Fruit fly (Drosophila melanogaster) whole organism, embryonic: ENCODE results near the gene Neurochondrin.
A peak's percentile ranks its signal among the peaks of the same experiment; 100 is the strongest.

Experiments
- C15 ChIP-seq: fragments of 200-800 bp; sonication (Bioruptor generic); IDR thresholded peaks from 3 replicates; pipeline ENCODE4 v1.3.6; 2022; ENCODE audit warnings: missing biosample characterization, missing genetic modification characterization
- CG10274 ChIP-seq: fragments of 200-800 bp; sonication (Bioruptor generic); optimal IDR thresholded peaks from 3 replicates; lab custom pipeline; 2017; ENCODE audit warnings: missing biosample characterization, mild to moderate bottlenecking, missing genetic modification characterization
- CG10543 ChIP-seq: fragments of 200-800 bp; sonication (Bioruptor generic); optimal IDR thresholded peaks from 3 replicates; lab custom pipeline; 2017; ENCODE audit warnings: missing biosample characterization, mild to moderate bottlenecking, missing genetic modification characterization, moderate library complexity
- CG11504 ChIP-seq: fragments of 200-800 bp; sonication (Bioruptor generic); optimal IDR thresholded peaks from 3 replicates; lab custom pipeline; 2019; ENCODE audit warnings: missing biosample characterization, mild to moderate bottlenecking, missing genetic modification characterization, moderate library complexity
- CG13123 ChIP-seq: fragments of 200-800 bp; sonication (Bioruptor generic); optimal IDR thresholded peaks from 2 replicates; lab custom pipeline; 2016; ENCODE audit warnings: missing biosample characterization, missing genetic modification characterization
- CG13624 ChIP-seq: fragments of 200-800 bp; sonication (Bioruptor generic); optimal IDR thresholded peaks from 2 replicates; lab custom pipeline; 2016; ENCODE audit warnings: missing biosample characterization, missing genetic modification characterization
- CG16815 ChIP-seq: fragments of 200-800 bp; sonication (Bioruptor generic); optimal IDR thresholded peaks from 3 replicates; lab custom pipeline; 2017; ENCODE audit warnings: missing biosample characterization, mild to moderate bottlenecking, missing genetic modification characterization
- CG17359 ChIP-seq: fragments of 200-800 bp; sonication (Bioruptor generic); optimal IDR thresholded peaks from 3 replicates; lab custom pipeline; 2018; ENCODE audit warnings: missing biosample characterization, mild to moderate bottlenecking, missing genetic modification characterization, moderate library complexity
- CG2678 ChIP-seq: fragments of 200-800 bp; sonication (Bioruptor generic); optimal IDR thresholded peaks from 3 replicates; lab custom pipeline; 2019; ENCODE audit warnings: missing biosample characterization, mild to moderate bottlenecking, missing genetic modification characterization, moderate library complexity
- CG2712 ChIP-seq: fragments of 200-800 bp; optimal IDR thresholded peaks from 3 replicates; lab custom pipeline; 2019; ENCODE audit warnings: missing biosample characterization, mild to moderate bottlenecking, missing genetic modification characterization, moderate library complexity
- CG31365 ChIP-seq: fragments of 200-800 bp; sonication (Bioruptor generic); optimal IDR thresholded peaks from 2 replicates; lab custom pipeline; 2018; ENCODE audit warnings: missing biosample characterization, mild to moderate bottlenecking, missing genetic modification characterization
- CG31441 ChIP-seq: fragments of 200-800 bp; sonication (Bioruptor generic); IDR thresholded peaks from 2 replicates; pipeline ENCODE4 v1.3.6; 2022; ENCODE audit warnings: missing biosample characterization, missing genetic modification characterization
- CG4424 ChIP-seq: fragments of 200-800 bp; sonication (Bioruptor generic); optimal IDR thresholded peaks from 3 replicates; lab custom pipeline; 2016; ENCODE audit warnings: missing biosample characterization, missing genetic modification characterization
- CG5953 ChIP-seq: fragments of 200-800 bp; sonication (Bioruptor generic); IDR thresholded peaks from 2 replicates; pipeline ENCODE4 v1.3.6; 2022; ENCODE audit warnings: missing biosample characterization, missing genetic modification characterization
- CG7372 ChIP-seq: fragments of 200-800 bp; sonication (Bioruptor generic); IDR thresholded peaks from 2 replicates; pipeline ENCODE4 v1.3.6; 2022; ENCODE audit warnings: missing biosample characterization, missing genetic modification characterization
- CG7745 ChIP-seq: fragments of 200-800 bp; sonication (Bioruptor generic); optimal IDR thresholded peaks from 2 replicates; lab custom pipeline; 2018; ENCODE audit warnings: missing biosample characterization, mild to moderate bottlenecking, missing genetic modification characterization, moderate library complexity
- CG9609 ChIP-seq: fragments of 200-800 bp; sonication (Bioruptor generic); optimal IDR thresholded peaks from 3 replicates; lab custom pipeline; 2016; ENCODE audit warnings: missing biosample characterization, missing genetic modification characterization
- Dbx ChIP-seq: fragments of 200-800 bp; sonication (Bioruptor generic); IDR thresholded peaks from 3 replicates; pipeline ENCODE4 v1.3.6; 2022; ENCODE audit warnings: missing biosample characterization, missing genetic modification characterization
- Dref ChIP-seq: fragments of 200-800 bp; sonication (Bioruptor generic); IDR thresholded peaks from 2 replicates; pipeline ENCODE4 v1.3.6; 2022; ENCODE audit warnings: missing biosample characterization, missing genetic modification characterization
- HLH3B ChIP-seq: fragments of 200-800 bp; sonication (Bioruptor generic); IDR thresholded peaks from 2 replicates; pipeline ENCODE4 v1.3.6; 2022; ENCODE audit warnings: missing biosample characterization, missing genetic modification characterization
- Hmr ChIP-seq: fragments of 200-800 bp; sonication (Bioruptor generic); optimal IDR thresholded peaks from 3 replicates; lab custom pipeline; 2017; ENCODE audit warnings: mild to moderate bottlenecking, missing biosample characterization, missing genetic modification reagents, missing genetic modification characterization
- Hmx ChIP-seq: fragments of 200-800 bp; sonication (Bioruptor generic); optimal IDR thresholded peaks from 2 replicates; lab custom pipeline; 2016; ENCODE audit warnings: missing biosample characterization, missing genetic modification characterization
- Lhr ChIP-seq: fragments of 200-800 bp; sonication (Bioruptor generic); optimal IDR thresholded peaks from 3 replicates; lab custom pipeline; 2017; ENCODE audit warnings: mild to moderate bottlenecking, missing biosample characterization, missing genetic modification reagents, missing genetic modification characterization
- Lpt ChIP-seq: fragments of >200 bp; optimal IDR thresholded peaks from 2 replicates; lab custom pipeline; 2018; ENCODE audit warnings: missing biosample characterization, missing genetic modification characterization
- NFAT ChIP-seq: fragments of 200-800 bp; sonication (Bioruptor generic); IDR thresholded peaks from 2 replicates; pipeline ENCODE4 v1.3.6; 2022; ENCODE audit warnings: missing biosample characterization, missing genetic modification characterization
- Nf-YA ChIP-seq: fragments of 200-800 bp; sonication (Bioruptor generic); IDR thresholded peaks from 2 replicates; pipeline ENCODE4 v1.3.6; 2022; ENCODE audit warnings: missing biosample characterization, missing genetic modification characterization
- Oli ChIP-seq: fragments of 200-800 bp; sonication (Bioruptor generic); optimal IDR thresholded peaks from 2 replicates; lab custom pipeline; 2018; ENCODE audit warnings: missing biosample characterization, mild to moderate bottlenecking, missing genetic modification characterization, moderate library complexity
- Rx ChIP-seq: fragments of 200-800 bp; sonication (Bioruptor generic); IDR thresholded peaks from 2 replicates; pipeline ENCODE4 v1.3.6; 2022; ENCODE audit warnings: missing biosample characterization, missing genetic modification characterization
- Scr ChIP-seq: fragments of 200-800 bp; sonication (Bioruptor generic); IDR thresholded peaks from 2 replicates; pipeline ENCODE4 v1.3.6; 2022; ENCODE audit warnings: missing biosample characterization, missing genetic modification characterization; ENCODE audit not compliant: partially characterized antibody
- ara ChIP-seq: fragments of 200-800 bp; sonication (Bioruptor generic); IDR thresholded peaks from 2 replicates; pipeline ENCODE4 v1.3.6; 2022; ENCODE audit warnings: missing biosample characterization, missing genetic modification characterization
- ato ChIP-seq: fragments of 200-800 bp; sonication (Bioruptor generic); IDR thresholded peaks from 2 replicates; pipeline ENCODE4 v1.3.6; 2022; ENCODE audit warnings: missing biosample characterization, missing genetic modification characterization; ENCODE audit not compliant: partially characterized antibody
- bowl ChIP-seq: fragments of 200-800 bp; sonication (Bioruptor generic); IDR thresholded peaks from 2 replicates; pipeline ENCODE4 v1.3.6; 2022; ENCODE audit warnings: missing biosample characterization, missing genetic modification characterization
- chn ChIP-seq: fragments of 200-800 bp; sonication (Bioruptor generic); optimal IDR thresholded peaks from 2 replicates; lab custom pipeline; 2016; ENCODE audit warnings: missing biosample characterization, missing genetic modification characterization
- ci ChIP-seq: fragments of 200-800 bp; sonication (Bioruptor generic); IDR thresholded peaks from 3 replicates; pipeline ENCODE4 v1.3.6; 2022; ENCODE audit warnings: missing biosample characterization, missing genetic modification characterization
- ham ChIP-seq: fragments of 200-800 bp; sonication (Bioruptor generic); IDR thresholded peaks from 2 replicates; pipeline ENCODE4 v1.3.6; 2022; ENCODE audit warnings: missing biosample characterization, missing genetic modification characterization
- hkb ChIP-seq, 2 experiments: fragments of 200-800 bp in 1 of 2; fragments of >200 bp in 1 of 2; sonication (Bioruptor generic) in 1 of 2; IDR thresholded peaks in 1 of 2; optimal IDR thresholded peaks in 1 of 2; 2 replicates each; pipeline versions ENCODE4 v1.3.6 to Lab custom; 2017 to 2022; ENCODE audit warnings: missing biosample characterization in 1 of 2, missing genetic modification characterization in 1 of 2
- ken ChIP-seq: fragments of 200-800 bp; sonication (Bioruptor generic); IDR thresholded peaks from 3 replicates; pipeline ENCODE4 v1.3.6; 2022; ENCODE audit warnings: missing biosample characterization, missing genetic modification characterization
- lov ChIP-seq, 2 experiments: fragments of 200-800 bp in 1 of 2; fragments of >200 bp in 1 of 2; sonication (Bioruptor generic) in 1 of 2; IDR thresholded peaks in 1 of 2; optimal IDR thresholded peaks in 1 of 2; 2 replicates in 1 of 2; 3 replicates in 1 of 2; pipeline versions ENCODE4 v1.3.6 to Lab custom; 2017 to 2022; ENCODE audit warnings: missing biosample characterization in 1 of 2, missing genetic modification characterization in 1 of 2
- mam ChIP-seq: fragments of 200-800 bp; sonication (Bioruptor generic); optimal IDR thresholded peaks from 3 replicates; lab custom pipeline; 2016; ENCODE audit warnings: missing biosample characterization, missing genetic modification characterization
- onecut ChIP-seq: fragments of 200-800 bp; sonication (Bioruptor generic); IDR thresholded peaks from 2 replicates; pipeline ENCODE4 v1.3.6; 2022; ENCODE audit warnings: missing biosample characterization, missing genetic modification characterization
- ranshi ChIP-seq: fragments of 200-800 bp; sonication (Bioruptor generic); IDR thresholded peaks from 2 replicates; pipeline ENCODE4 v1.3.6; 2022; ENCODE audit warnings: missing biosample characterization, missing genetic modification characterization
- repo ChIP-seq: fragments of 200-800 bp; sonication (Bioruptor generic); optimal IDR thresholded peaks from 2 replicates; lab custom pipeline; 2016; ENCODE audit warnings: missing biosample characterization, missing genetic modification characterization
- sens-2 ChIP-seq: fragments of 200-800 bp; sonication (Bioruptor generic); IDR thresholded peaks from 2 replicates; pipeline ENCODE4 v1.3.6; 2022; ENCODE audit warnings: missing biosample characterization, missing genetic modification characterization
- seq ChIP-seq: fragments of 200-800 bp; sonication (Bioruptor generic); IDR thresholded peaks from 2 replicates; pipeline ENCODE4 v1.3.6; 2022; ENCODE audit warnings: missing biosample characterization, missing genetic modification characterization
- sisA ChIP-seq: fragments of 200-800 bp; sonication (Bioruptor generic); IDR thresholded peaks from 2 replicates; pipeline ENCODE4 v1.3.6; 2022; ENCODE audit warnings: missing biosample characterization, missing genetic modification characterization
- sqz ChIP-seq: fragments of 200-800 bp; sonication (Bioruptor generic); optimal IDR thresholded peaks from 3 replicates; lab custom pipeline; 2018; ENCODE audit warnings: missing biosample characterization, mild to moderate bottlenecking, missing genetic modification characterization
- sr ChIP-seq: fragments of 200-800 bp; sonication (Bioruptor generic); IDR thresholded peaks from 3 replicates; pipeline ENCODE4 v1.3.6; 2022; ENCODE audit warnings: missing biosample characterization, missing genetic modification characterization
- tna ChIP-seq: fragments of 200-800 bp; sonication (Bioruptor generic); IDR thresholded peaks from 2 replicates; pipeline ENCODE4 v1.3.6; 2022; ENCODE audit warnings: missing biosample characterization, missing genetic modification characterization; ENCODE audit not compliant: partially characterized antibody
- unpg ChIP-seq: fragments of 200-800 bp; sonication (Bioruptor generic); optimal IDR thresholded peaks from 3 replicates; lab custom pipeline; 2018; ENCODE audit warnings: missing biosample characterization, mild to moderate bottlenecking, missing genetic modification characterization, moderate library complexity

The Neurochondrin gene

DNA sequence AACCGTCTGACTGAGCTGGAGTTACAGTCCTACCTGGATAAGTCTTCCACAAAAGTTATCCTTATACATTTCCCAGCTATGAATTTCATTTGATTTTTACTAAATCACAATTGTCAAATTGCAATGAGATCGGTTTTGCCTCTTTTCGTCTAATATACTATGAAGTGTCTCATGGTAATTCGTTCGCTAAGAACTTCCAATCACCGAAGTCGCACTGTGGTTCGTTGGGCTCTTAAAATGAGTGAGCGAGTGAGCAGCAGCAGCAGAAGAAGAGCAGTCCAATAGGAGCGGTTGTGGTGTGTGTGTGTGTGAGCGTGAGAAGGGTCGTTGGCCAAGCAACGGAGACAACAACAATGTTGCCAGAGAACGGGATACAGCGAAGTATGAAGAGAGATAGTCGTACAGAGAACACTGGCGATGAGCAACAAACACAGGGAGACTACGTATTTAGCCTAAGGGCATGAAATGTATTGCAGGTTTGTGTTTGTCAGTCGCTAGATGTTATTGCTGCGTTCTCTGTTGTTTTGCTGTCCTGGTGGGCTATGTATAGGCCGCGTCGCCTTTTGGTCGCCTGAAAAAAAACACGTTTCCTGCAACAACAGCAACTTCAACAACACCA lies 44.1 kb upstream of the Neurochondrin start (continued):
- TF ChIP-seq CG2712 (tag; lab: Kevin White, UChicago) (peak; percentile 93), Scr (no peak), ara (peak; percentile 90), repo (GFP tag; lab: Kevin White, UChicago) (peak; percentile 89), Hmx (GFP tag; lab: Kevin White, UChicago) (no peak), seq (GFP tag; lab: Robert Waterston, UW) (peak; percentile 93), CG5953 (peak; percentile 78), CG7745 (tag; lab: Kevin White, UChicago) (peak; percentile 69), CG17359 (peak; percentile 94), Nf-YA (GFP tag; lab: Robert Waterston, UW) (peak; percentile 78), C15 (peak; percentile 75; the same call in 2 of the 3 replicates), ato (GFP tag; lab: Robert Waterston, UW) (no peak), CG31365 (tag; lab: Kevin White, UChicago) (peak; percentile 79), CG2678 (peak; percentile 94), CG10543 (GFP tag; lab: Kevin White, UChicago) (peak; percentile 87), CG10274 (GFP tag; lab: Kevin White, UChicago) (peak; percentile 66), hkb (optimal IDR thresholded peaks at IDR 0.05; lab: Kevin White, UChicago) (no peak), hkb (GFP tag; IDR thresholded peaks at IDR 0.05; lab: Robert Waterston, UW) (peak; percentile 94), Hmr (GFP tag; lab: Kevin White, UChicago) (peak; percentile 93), NFAT (GFP tag; lab: Robert Waterston, UW) (peak; percentile 73; the same call in 1 of the 2 replicates), mam (GFP tag; lab: Kevin White, UChicago) (peak; percentile 95), ham (peak; percentile 48; the same call in 1 of the 2 replicates), tna (GFP tag; lab: Robert Waterston, UW) (no peak), unpg (GFP tag; lab: Kevin White, UChicago) (peak; percentile 94), Dbx (GFP tag; lab: Robert Waterston, UW) (peak; percentile 87), CG4424 (peak; percentile 93), ranshi (GFP tag; lab: Robert Waterston, UW) (peak; percentile 90), Dref (GFP tag; lab: Robert Waterston, UW) (no peak), sr (GFP tag; lab: Robert Waterston, UW) (peak; percentile 64; the same call in 2 of the 3 replicates), Lhr (GFP tag; lab: Kevin White, UChicago) (peak; percentile 59), Rx (GFP tag; lab: Robert Waterston, UW) (peak; percentile 85), CG7372 (GFP tag; lab: Robert Waterston, UW) (peak; percentile 71), CG13123 (GFP tag; lab: Kevin White, UChicago) (peak; percentile 60), sisA (GFP tag; lab: Robert Waterston, UW) (peak; percentile 89), HLH3B (peak; percentile 91), CG11504 (peak; percentile 89), lov (optimal IDR thresholded peaks at IDR 0.05; lab: Kevin White, UChicago) (no peak), lov (GFP tag; IDR thresholded peaks at IDR 0.05; lab: Robert Waterston, UW) (peak; percentile 86), Lpt (GFP tag; lab: Kevin White, UChicago) (no peak), sqz (GFP tag; lab: Kevin White, UChicago) (peak; percentile 47), ken (GFP tag; lab: Robert Waterston, UW) (peak; percentile 87), ci (GFP tag; lab: Robert Waterston, UW) (peak; percentile 94), CG31441 (GFP tag; lab: Robert Waterston, UW) (peak; percentile 85), Oli (tag; lab: Kevin White, UChicago) (peak; percentile 90), chn (GFP tag; lab: Kevin White, UChicago) (peak; percentile 94), CG16815 (peak; percentile 89), sens-2 (GFP tag; lab: Robert Waterston, UW) (peak; percentile 91), onecut (GFP tag; lab: Robert Waterston, UW) (peak; percentile 83), bowl (GFP tag; lab: Robert Waterston, UW) (no peak; the same call in 1 of the 2 replicates), CG9609 (GFP tag; lab: Kevin White, UChicago) (peak; percentile 93), CG13624 (GFP tag; lab: Kevin White, UChicago) (peak; percentile 94)
